Worm (Caenorhabditis elegans): ENCODE results near the gene R09E10.8.
A peak's percentile ranks its signal among the peaks of the same experiment; 100 is the strongest.
"Not testable (repeated sequence)": the region's sequence is repeated elsewhere in the genome, so short reads cannot be mapped to it uniquely, and the experiment has no call there.

R09E10.8 gene

DNA sequence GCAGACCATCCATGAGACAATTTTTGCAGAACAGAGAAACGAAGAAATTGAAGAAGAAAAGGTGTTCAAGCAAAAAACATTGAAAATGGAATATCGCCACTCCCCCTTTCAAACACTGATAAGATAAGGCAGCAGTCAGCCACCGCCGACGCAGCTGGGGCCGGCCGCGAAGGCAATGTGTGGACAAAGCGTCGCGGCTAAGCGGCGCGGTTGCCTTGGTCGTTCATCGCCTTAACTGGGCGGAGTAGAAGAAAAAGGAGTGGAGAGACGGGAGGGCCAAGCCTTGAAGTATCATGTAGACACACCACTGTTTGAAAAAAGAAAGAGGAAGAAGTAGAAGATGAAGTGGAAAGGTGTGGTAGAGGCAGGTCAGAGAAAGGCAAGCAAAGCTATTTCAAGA lies 20.7 kb upstream of the R09E10.8 start:
- no peak for TF ChIP-seq lin-26 (GFP tag; IDR thresholded peaks at IDR 0.05)
- TF ChIP-seq let-526 (GFP tag; IDR thresholded peaks at IDR 0.05), result 0 out of 2 replicates have a peak, but pooled peaks have one; percentile 31
- TF ChIP-seq ceh-100 (GFP tag; IDR thresholded peaks at IDR 0.05), result no peak
- peak; percentile 53; the same call in 1 of the 2 replicates for TF ChIP-seq dox-1 (GFP tag; IDR thresholded peaks at IDR 0.05)
- TF ChIP-seq nhr-80 (tag; optimal IDR thresholded peaks at IDR 0.05), result peak; percentile 75
- no peak for TF ChIP-seq dpff-1 (tag; optimal IDR thresholded peaks at IDR 0.05)
- TF ChIP-seq snpc-1.1 (tag; optimal IDR thresholded peaks at IDR 0.05; ENCODE audit: insufficient read depth), result no peak
- TF ChIP-seq ekl-4 (GFP tag; IDR thresholded peaks at IDR 0.05), result no peak
- peak; percentile 12 for TF ChIP-seq lin-40 (tag; optimal IDR thresholded peaks at IDR 0.05)
- TF ChIP-seq cebp-1 (GFP tag; IDR thresholded peaks at IDR 0.05), result no peak
- TF ChIP-seq cebp-1 (tag; optimal IDR thresholded peaks at IDR 0.05), result peak; percentile 57
- TF ChIP-seq ceh-58 (GFP tag; IDR thresholded peaks at IDR 0.05), result no peak
- no peak for TF ChIP-seq Y67H2A.10 (GFP tag; conservative IDR thresholded peaks at IDR 0.05)
- no peak for TF ChIP-seq bed-1 (GFP tag; IDR thresholded peaks at IDR 0.05)
- TF ChIP-seq aptf-2 (GFP tag; conservative IDR thresholded peaks at IDR 0.05), result no peak
- peak; percentile 95 for TF ChIP-seq zfh-2 (GFP tag; conservative IDR thresholded peaks at IDR 0.05)
- no peak for TF ChIP-seq dpl-1 (GFP tag; optimal IDR thresholded peaks at IDR 0.05)
- TF ChIP-seq ceh-27 (GFP tag; optimal IDR thresholded peaks at IDR 0.05), result peak; percentile 36
- TF ChIP-seq ztf-22 (GFP tag; optimal IDR thresholded peaks at IDR 0.05), result peak; percentile 15
- TF ChIP-seq K12H6.12 (tag; optimal IDR thresholded peaks at IDR 0.05), result peak; percentile 5
- peak; percentile 28; the same call in 1 of the 2 replicates for TF ChIP-seq B0336.3 (GFP tag; IDR thresholded peaks at IDR 0.05)
- peak; percentile 12 for TF ChIP-seq lin-54 (GFP tag; optimal IDR thresholded peaks at IDR 0.05)
- TF ChIP-seq rec-8 (tag; optimal IDR thresholded peaks at IDR 0.05), result no peak
- TF ChIP-seq lin-35 (GFP tag; optimal IDR thresholded peaks at IDR 0.05), result no peak
- no peak for TF ChIP-seq mcd-1 (GFP tag; IDR thresholded peaks at IDR 0.05)
- peak; percentile 64; the same call in 1 of the 2 replicates for TF ChIP-seq egrh-3 (GFP tag; IDR thresholded peaks at IDR 0.05)
- peak; percentile 42 for TF ChIP-seq atf-7 (tag; optimal IDR thresholded peaks at IDR 0.05)
- no peak for TF ChIP-seq ztf-6 (GFP tag; IDR thresholded peaks at IDR 0.05)
- no peak for TF ChIP-seq gei-17 (GFP tag; optimal IDR thresholded peaks at IDR 0.05)
- no peak for TF ChIP-seq nfya-1 (tag; optimal IDR thresholded peaks at IDR 0.05; ENCODE audit: borderline replicate concordance, insufficient read depth)

DNA sequence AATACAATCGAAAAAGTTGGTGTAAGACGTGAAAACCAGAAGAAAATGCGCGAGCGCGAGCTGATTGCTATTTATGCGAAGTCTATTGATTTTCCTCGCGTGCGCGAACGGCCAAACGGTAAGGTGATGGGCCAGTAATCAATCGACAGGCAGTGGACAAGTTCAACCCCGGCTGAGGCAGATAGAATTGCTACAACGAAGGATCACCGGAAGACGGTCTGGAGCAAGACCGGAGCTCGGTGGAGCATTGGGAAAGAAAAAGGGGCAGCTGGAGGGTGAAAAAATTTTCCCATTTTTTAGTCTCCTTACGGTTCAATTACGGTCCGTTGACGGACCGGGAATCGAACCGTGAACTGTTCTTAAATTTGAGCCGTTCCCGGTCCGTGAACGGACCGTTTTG lies 13.1 kb upstream of the R09E10.8 start:
- 0 out of 2 replicates have a peak, but pooled peaks have one; percentile 19 for TF ChIP-seq cebp-1 (GFP tag; IDR thresholded peaks at IDR 0.05)
- TF ChIP-seq cebp-1 (tag; optimal IDR thresholded peaks at IDR 0.05); rpc-1 (optimal IDR thresholded peaks at IDR 0.05): not testable (repeated sequence)
- peak; percentile 76; the same call in 1 of the 2 replicates for TF ChIP-seq sea-2 (GFP tag; IDR thresholded peaks at IDR 0.05)
- peak; percentile 58 for TF ChIP-seq mcd-1 (GFP tag; IDR thresholded peaks at IDR 0.05)
- TF ChIP-seq lin-26 (GFP tag; IDR thresholded peaks at IDR 0.05), result peak; percentile 91
- TF ChIP-seq egl-44 (GFP tag; IDR thresholded peaks at IDR 0.05), result peak; percentile 64; the same call in 1 of the 2 replicates
- peak; percentile 45 for TF ChIP-seq rcor-1 (GFP tag; IDR thresholded peaks at IDR 0.05)
- 0 out of 2 replicates have a peak, but pooled peaks have one; percentile 21 for TF ChIP-seq F37B4.10 (GFP tag; IDR thresholded peaks at IDR 0.05)
- 0 out of 2 replicates have a peak, but pooled peaks have one; percentile 14 for TF ChIP-seq Y95B8A.8 (GFP tag; IDR thresholded peaks at IDR 0.05)
- peak; percentile 61 for TF ChIP-seq D2030.7 (GFP tag; IDR thresholded peaks at IDR 0.05)
- TF ChIP-seq nfyb-1 (GFP tag; IDR thresholded peaks at IDR 0.05), result peak; percentile 73; the same call in 1 of the 2 replicates
- TF ChIP-seq aptf-3 (GFP tag; IDR thresholded peaks at IDR 0.05), result peak; percentile 77; the same call in 1 of the 2 replicates
- peak; percentile 49 for TF ChIP-seq rpc-1 (tag; optimal IDR thresholded peaks at IDR 0.05)
- peak; percentile 42 for TF ChIP-seq ekl-4 (GFP tag; IDR thresholded peaks at IDR 0.05)
- 0 out of 2 replicates have a peak, but pooled peaks have one; percentile 19 for TF ChIP-seq F33H1.4 (GFP tag; IDR thresholded peaks at IDR 0.05)
- TF ChIP-seq hmg-1.2 (GFP tag; IDR thresholded peaks at IDR 0.05), result peak; percentile 46
- TF ChIP-seq cebp-2 (GFP tag; IDR thresholded peaks at IDR 0.05), result 0 out of 2 replicates have a peak, but pooled peaks have one; percentile 66
- peak; percentile 9 for TF ChIP-seq B0261.1 (tag; optimal IDR thresholded peaks at IDR 0.05)
- 0 out of 2 replicates have a peak, but pooled peaks have one; percentile 67 for TF ChIP-seq ztf-28 (GFP tag; IDR thresholded peaks at IDR 0.05)
- TF ChIP-seq dox-1 (GFP tag; IDR thresholded peaks at IDR 0.05), result peak; percentile 65
- TF ChIP-seq bed-1 (GFP tag; IDR thresholded peaks at IDR 0.05), result 0 out of 2 replicates have a peak, but pooled peaks have one; percentile 28
- TF ChIP-seq egrh-3 (GFP tag; IDR thresholded peaks at IDR 0.05), result peak; percentile 35; the same call in 1 of the 2 replicates
- 0 out of 2 replicates have a peak, but pooled peaks have one; percentile 27 for TF ChIP-seq attf-6 (GFP tag; IDR thresholded peaks at IDR 0.05)

All from whole organism, young adult.